Fruit fly (Drosophila melanogaster): Measurements from ENCODE around the gene Mal-B1.
A peak's percentile ranks its signal among the peaks of the same experiment; 100 is the strongest.

DNA sequence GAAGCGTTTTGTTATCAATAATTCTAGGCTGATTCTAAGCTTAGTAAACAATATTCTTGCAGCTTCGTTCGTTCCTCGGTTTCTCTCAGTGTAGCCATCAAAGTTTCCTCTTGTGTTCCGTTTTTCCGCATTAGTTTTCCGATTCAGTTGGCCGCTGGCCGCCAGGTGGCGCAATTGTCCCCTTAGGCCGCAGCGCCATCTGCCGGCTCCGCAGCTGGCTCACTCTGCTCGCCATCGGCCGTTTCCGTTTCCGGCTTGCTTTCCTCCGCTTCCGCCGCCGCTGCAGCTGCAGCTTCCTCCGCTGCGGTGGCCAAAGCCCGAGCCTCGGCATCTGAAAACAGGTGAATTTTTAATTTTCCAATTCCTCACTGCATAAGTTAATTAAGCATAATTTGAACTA, 30.6 kb upstream of the Mal-B1 start:
- TF ChIP-seq CG9948 (tag; optimal IDR thresholded peaks at IDR 0.05) (no peak), CG13204 (GFP tag; optimal IDR thresholded peaks at IDR 0.05) (no peak), Pif1A (GFP tag; optimal IDR thresholded peaks at IDR 0.05) (peak; percentile 72), CG14655 (GFP tag; optimal IDR thresholded peaks at IDR 0.05) (peak; percentile 61), Snoo (tag; optimal IDR thresholded peaks at IDR 0.05) (no peak), Ets98B (GFP tag; IDR thresholded peaks at IDR 0.05) (peak; percentile 43), gl (tag; optimal IDR thresholded peaks at IDR 0.05) (peak; percentile 48), EcR (GFP tag; optimal IDR thresholded peaks at IDR 0.05) (no peak), CG4496 (GFP tag; IDR thresholded peaks at IDR 0.05) (peak; percentile 88), CG8159 (tag; optimal IDR thresholded peaks at IDR 0.05) (peak; percentile 30)

All from whole organism, pupa.